Fruit fly (Drosophila melanogaster): ENCODE measurements around the gene CG9215.

Gene CG9215

dm6 chrX:15615426-15615825, 32.8 kb upstream of the CG9215 start (continued):
- TF ChIP-seq H2.0 (GFP tag; IDR thresholded peaks at IDR 0.05) (peak; percentile 54; the same call in 1 of the 2 replicates), CG12391 (tag; optimal IDR thresholded peaks at IDR 0.05) (peak; percentile 73), CG7357 (GFP tag; IDR thresholded peaks at IDR 0.05) (no peak), Abd-B (GFP tag; optimal IDR thresholded peaks at IDR 0.05) (peak; percentile 49), CG15514 (GFP tag; optimal IDR thresholded peaks at IDR 0.05) (peak; percentile 31), mam (GFP tag; optimal IDR thresholded peaks at IDR 0.05) (peak; percentile 43), tgo (GFP tag; IDR thresholded peaks at IDR 0.05) (peak; percentile 47; the same call in 2 of the 3 replicates), CG8281 (tag; optimal IDR thresholded peaks at IDR 0.05) (peak; percentile 11), esg (GFP tag; conservative IDR thresholded peaks at IDR 0.05) (peak; percentile 39; the same call in 1 of the 2 replicates), Aef1 (GFP tag; IDR thresholded peaks at IDR 0.05) (peak; percentile 31; the same call in 1 of the 3 replicates), pfk (GFP tag; optimal IDR thresholded peaks at IDR 0.05) (no peak), toy (GFP tag; IDR thresholded peaks at IDR 0.05) (no peak), Oli (tag; optimal IDR thresholded peaks at IDR 0.05) (peak; percentile 72), CG3281 (GFP tag; optimal IDR thresholded peaks at IDR 0.05) (peak; percentile 25), CG6683 (GFP tag; optimal IDR thresholded peaks at IDR 0.05) (no peak), pita (GFP tag; optimal IDR thresholded peaks at IDR 0.05) (no peak), CG17385 (GFP tag; optimal IDR thresholded peaks at IDR 0.05) (peak; percentile 46), CG12155 (GFP tag; optimal IDR thresholded peaks at IDR 0.05) (peak; percentile 30), PHDP (tag; optimal IDR thresholded peaks at IDR 0.05) (peak; percentile 61), Lhr (GFP tag; optimal IDR thresholded peaks at IDR 0.05) (no peak), ara (GFP tag; IDR thresholded peaks at IDR 0.05) (peak; percentile 67), BtbVII (GFP tag; optimal IDR thresholded peaks at IDR 0.05) (peak; percentile 20), Mes4 (GFP tag; optimal IDR thresholded peaks at IDR 0.05) (peak; percentile 28), CG34376 (GFP tag; optimal IDR thresholded peaks at IDR 0.05) (no peak), dmrt11E (tag; optimal IDR thresholded peaks at IDR 0.05) (peak; percentile 60), stc (GFP tag; IDR thresholded peaks at IDR 0.05) (peak; percentile 70), dan (GFP tag; IDR thresholded peaks at IDR 0.05) (no peak), dysf (GFP tag; IDR thresholded peaks at IDR 0.05) (peak; percentile 68; the same call in 2 of the 3 replicates), Opbp (GFP tag; IDR thresholded peaks at IDR 0.05; ENCODE audit: partially characterized antibody) (no peak), fd96Cb (tag; optimal IDR thresholded peaks at IDR 0.05) (peak; percentile 71), fd3F (GFP tag; optimal IDR thresholded peaks at IDR 0.05) (peak; percentile 35), Lpt (GFP tag; optimal IDR thresholded peaks at IDR 0.05) (no peak), CG15601 (tag; optimal IDR thresholded peaks at IDR 0.05) (peak; percentile 26), Blimp-1 (GFP tag; optimal IDR thresholded peaks at IDR 0.05) (peak; percentile 70), hbn (GFP tag; IDR thresholded peaks at IDR 0.05; ENCODE audit: partially characterized antibody) (no peak), CG3163 (GFP tag; optimal IDR thresholded peaks at IDR 0.05) (no peak), Pdp1 (GFP tag; optimal IDR thresholded peaks at IDR 0.05) (peak; percentile 26 to 49), hkb (optimal IDR thresholded peaks at IDR 0.05) (no peak), hkb (GFP tag; IDR thresholded peaks at IDR 0.05) (peak; percentile 75), Dad (GFP tag; optimal IDR thresholded peaks at IDR 0.05) (no peak), CG10654 (GFP tag; optimal IDR thresholded peaks at IDR 0.05) (peak; percentile 41), peb (GFP tag; IDR thresholded peaks at IDR 0.05) (0 out of 2 replicates have a peak, but pooled peaks have one; percentile 27), Vsx1 (GFP tag; optimal IDR thresholded peaks at IDR 0.05) (no peak), h (optimal IDR thresholded peaks at IDR 0.05) (no peak), oc (tag; optimal IDR thresholded peaks at IDR 0.05) (peak; percentile 78), Six4 (GFP tag; optimal IDR thresholded peaks at IDR 0.05) (peak; percentile 47), CG8944 (GFP tag; optimal IDR thresholded peaks at IDR 0.05) (peak; percentile 30), Hmx (GFP tag; optimal IDR thresholded peaks at IDR 0.05) (no peak), CG4730 (GFP tag; IDR thresholded peaks at IDR 0.05) (0 out of 2 replicates have a peak, but pooled peaks have one; percentile 13), Asciz (GFP tag; optimal IDR thresholded peaks at IDR 0.05) (peak; percentile 53), pum (GFP tag; optimal IDR thresholded peaks at IDR 0.05) (peak; percentile 28)

All from whole organism, embryonic.